Worm (Caenorhabditis elegans) whole organism, mixed stage, embryonic: Measurements from ENCODE around the gene tkr-2.

Experiments used
- bed-3 ChIP-seq: fragments of 200-800 bp; sonication (Bioruptor generic); optimal IDR thresholded peaks from 3 replicates; lab custom pipeline; 2018; ENCODE audit warnings: mild to moderate bottlenecking, missing genetic modification characterization, moderate library complexity, missing compliant biosample characterization
- flh-1 ChIP-seq: fragments of 200-800 bp; sonication (Bioruptor generic); optimal IDR thresholded peaks from 2 replicates; lab custom pipeline; 2018; ENCODE audit warnings: mild to moderate bottlenecking, missing genetic modification characterization, moderate library complexity, missing compliant biosample characterization
- lin-13 ChIP-seq: fragments of 150-350 bp; optimal IDR thresholded peaks from 2 replicates; lab custom pipeline; 2014; ENCODE audit warnings: missing biosample characterization, missing genetic modification characterization
- lsy-2 ChIP-seq: fragments of 150-350 bp; optimal IDR thresholded peaks from 2 replicates; lab custom pipeline; 2014; ENCODE audit warnings: missing biosample characterization, missing genetic modification characterization
- mab-5 ChIP-seq: fragments of 150-350 bp; optimal IDR thresholded peaks from 2 replicates; lab custom pipeline; 2014; ENCODE audit warnings: missing biosample characterization, missing genetic modification characterization
- mep-1 ChIP-seq: fragments of 150-350 bp; optimal IDR thresholded peaks from 2 replicates; lab custom pipeline; 2017; ENCODE audit warnings: missing biosample characterization, missing genetic modification reagents, missing genetic modification characterization, inconsistent platforms
- nhr-28 ChIP-seq: fragments of 150-350 bp; optimal IDR thresholded peaks from 2 replicates; lab custom pipeline; 2014; ENCODE audit warnings: missing biosample characterization, missing genetic modification characterization
- pha-4 ChIP-seq: fragments of 150-350 bp; optimal IDR thresholded peaks from 2 replicates; lab custom pipeline; 2018; ENCODE audit warnings: missing biosample characterization, missing genetic modification reagents, missing genetic modification characterization
- sem-2 ChIP-seq: fragments of 200-800 bp; sonication (Bioruptor generic); optimal IDR thresholded peaks from 2 replicates; lab custom pipeline; 2018; ENCODE audit warnings: mild to moderate bottlenecking, missing genetic modification characterization, missing compliant biosample characterization
- snpc-4 ChIP-seq: fragments of 150-350 bp; optimal IDR thresholded peaks from 2 replicates; lab custom pipeline; 2014; ENCODE audit warnings: missing biosample characterization, missing genetic modification characterization
- sptf-1 ChIP-seq: sonication (generic microtip); optimal IDR thresholded peaks from 2 replicates; lab custom pipeline; 2017; ENCODE audit warnings: mild to moderate bottlenecking, missing genetic modification characterization, moderate library complexity, missing compliant biosample characterization
- unc-39 ChIP-seq: fragments of 150-350 bp; optimal IDR thresholded peaks from 2 replicates; lab custom pipeline; 2014; ENCODE audit warnings: missing biosample characterization, missing genetic modification characterization
- unc-62 ChIP-seq: fragments of 150-350 bp; optimal IDR thresholded peaks from 2 replicates; lab custom pipeline; 2014; ENCODE audit warnings: missing biosample characterization, missing genetic modification reagents, missing genetic modification characterization

DNA sequence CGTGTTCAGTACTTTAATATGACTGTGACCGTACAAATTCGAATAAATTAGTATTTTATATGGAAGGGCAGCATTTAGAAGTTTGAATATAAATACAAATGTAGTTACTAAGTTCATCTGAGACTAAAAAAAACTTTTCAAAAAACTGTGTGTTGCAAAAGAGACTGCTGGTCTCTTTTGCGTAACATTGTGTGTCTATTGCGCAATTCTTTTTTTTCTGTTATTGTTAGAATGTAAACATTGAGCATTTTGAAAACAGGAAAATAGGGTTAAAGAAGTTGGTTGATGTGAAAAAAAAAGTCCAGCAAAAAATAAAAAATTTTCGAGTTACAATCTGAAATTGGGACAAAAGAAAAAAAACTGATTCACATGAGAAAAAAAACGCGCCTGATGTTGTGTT lies 7.5 kb downstream of the tkr-2 start:
- TF ChIP-seq mab-5 (tag; lab: Kevin White, UChicago) (no peak), pha-4 (tag; lab: Kevin White, UChicago) (no peak), sptf-1 (tag; lab: Kevin White, UChicago) (no peak), sem-2 (GFP tag; lab: Kevin White, UChicago) (no peak), unc-39 (tag; lab: Kevin White, UChicago) (no peak), flh-1 (no peak), lin-13 (tag; lab: Kevin White, UChicago) (no peak), bed-3 (GFP tag; lab: Kevin White, UChicago) (no peak), snpc-4 (tag; lab: Kevin White, UChicago) (no peak), mep-1 (tag; lab: Kevin White, UChicago) (no peak), lsy-2 (tag; lab: Kevin White, UChicago) (no peak), unc-62 (GFP tag; lab: Kevin White, UChicago) (no peak), nhr-28 (tag; lab: Kevin White, UChicago) (no peak)
